Worm (Caenorhabditis elegans): ENCODE measurements around the gene srb-19.

Gene srb-19

DNA sequence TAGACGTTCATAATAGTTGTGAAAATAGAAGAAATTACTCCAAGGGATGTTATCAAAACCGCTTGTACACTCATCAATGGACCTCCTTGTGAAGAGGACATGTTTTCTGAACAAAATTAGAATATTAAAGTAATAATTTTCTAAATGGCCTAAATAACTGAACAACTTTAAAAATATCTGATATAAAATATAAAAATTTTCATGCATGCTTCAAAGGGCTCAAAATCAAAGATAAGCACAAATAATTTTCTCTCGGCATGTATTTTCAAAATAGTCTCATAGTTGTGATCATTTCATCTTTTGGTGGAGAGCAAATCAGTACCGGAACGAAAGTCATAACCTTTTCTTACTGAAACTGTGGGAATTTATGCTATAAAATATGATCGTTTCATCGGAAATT, 35.0 kb downstream of the srb-19 start, which contains the start of gene srbc-8:
Gene srbc-8, minus strand, starts transcription at position 101 of the 400 bp plus-strand sequence.
- TF ChIP-seq fkh-2 (tag; optimal IDR thresholded peaks at IDR 0.05) (no peak), mml-1 (tag; optimal IDR thresholded peaks at IDR 0.05) (no peak), ceh-28 (tag; optimal IDR thresholded peaks at IDR 0.05) (no peak), R02D3.7 (tag; optimal IDR thresholded peaks at IDR 0.05) (no peak), nhr-43 (tag; optimal IDR thresholded peaks at IDR 0.05; ENCODE audit: poor library complexity, severe bottlenecking) (no peak), fos-1 (tag; optimal IDR thresholded peaks at IDR 0.05) (no peak), nhr-237 (tag; optimal IDR thresholded peaks at IDR 0.05) (no peak), nhr-76 (tag; optimal IDR thresholded peaks at IDR 0.05) (no peak), hmg-11 (tag; optimal IDR thresholded peaks at IDR 0.05) (no peak), nhr-11 (tag; optimal IDR thresholded peaks at IDR 0.05) (no peak), aly-2 (tag; optimal IDR thresholded peaks at IDR 0.05) (no peak), elt-2 (tag; optimal IDR thresholded peaks at IDR 0.05) (no peak), skn-1 (tag; optimal IDR thresholded peaks at IDR 0.05) (no peak), egl-5 (tag; optimal IDR thresholded peaks at IDR 0.05) (no peak), ama-1 (optimal IDR thresholded peaks at IDR 0.05) (no peak)

DNA sequence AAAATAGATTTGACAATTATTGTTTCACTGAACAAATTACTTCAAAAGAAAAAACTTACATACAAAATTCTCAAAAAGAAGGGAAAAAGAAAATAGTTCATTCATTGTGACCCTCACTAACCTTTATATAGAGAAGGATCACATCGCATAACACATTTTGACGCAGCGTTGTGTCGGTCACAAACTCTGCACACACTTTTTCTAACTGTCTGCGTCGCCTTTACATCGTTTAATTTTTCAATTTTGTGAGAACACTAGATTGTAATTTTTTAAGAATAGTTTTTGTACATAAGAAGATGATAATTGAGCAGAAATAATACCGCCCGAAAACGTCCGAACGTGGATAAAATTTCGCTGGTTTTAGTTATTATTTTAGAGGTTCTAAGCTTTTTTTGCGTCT, 39.0 kb downstream of the srb-19 start, which contains the start of gene C18B10.6:
Gene C18B10.6, minus strand, starts transcription at position 101 of the 400 bp plus-strand sequence.
- TF ChIP-seq ceh-28 (tag; optimal IDR thresholded peaks at IDR 0.05) (no peak), jun-1 (tag; optimal IDR thresholded peaks at IDR 0.05) (no peak), daf-12 (tag; optimal IDR thresholded peaks at IDR 0.05) (no peak), lsy-12 (tag; optimal IDR thresholded peaks at IDR 0.05) (no peak), zag-1 (tag; optimal IDR thresholded peaks at IDR 0.05) (no peak)

DNA sequence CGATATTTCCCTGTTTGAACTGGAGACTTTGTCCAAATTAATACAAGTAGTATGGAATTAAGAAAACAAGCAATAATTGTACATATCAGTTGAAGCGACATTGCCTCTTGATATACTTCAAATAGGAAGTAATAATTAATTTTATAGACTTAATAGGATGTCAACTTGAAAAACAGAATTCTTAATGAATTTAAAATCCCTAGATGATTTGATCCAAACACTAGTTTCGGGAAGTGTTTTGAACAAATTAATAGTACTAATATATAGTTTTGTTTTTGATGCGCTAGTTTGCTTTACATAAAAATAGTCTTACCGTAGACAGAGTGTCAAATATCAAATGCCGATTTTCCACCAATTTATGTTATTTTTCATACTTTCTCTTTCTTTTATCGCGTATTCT, 41.6 kb downstream of the srb-19 start, which contains the start of gene str-190:
Gene str-190, minus strand, starts transcription at position 101 of the 400 bp plus-strand sequence.
- TF ChIP-seq pha-4 (tag; optimal IDR thresholded peaks at IDR 0.05) (no peak), ceh-28 (tag; optimal IDR thresholded peaks at IDR 0.05) (no peak), nhr-43 (tag; optimal IDR thresholded peaks at IDR 0.05; ENCODE audit: poor library complexity, severe bottlenecking) (no peak), nhr-11 (tag; optimal IDR thresholded peaks at IDR 0.05) (no peak), nhr-25 (tag; optimal IDR thresholded peaks at IDR 0.05) (no peak), fos-1 (tag; optimal IDR thresholded peaks at IDR 0.05) (no peak), eor-1 (tag; optimal IDR thresholded peaks at IDR 0.05) (no peak), mml-1 (tag; optimal IDR thresholded peaks at IDR 0.05) (no peak), lin-39 (tag; optimal IDR thresholded peaks at IDR 0.05) (no peak), snpc-4 (tag; optimal IDR thresholded peaks at IDR 0.05) (no peak), hmg-11 (tag; optimal IDR thresholded peaks at IDR 0.05) (no peak), nhr-237 (tag; optimal IDR thresholded peaks at IDR 0.05) (no peak), lsy-12 (tag; optimal IDR thresholded peaks at IDR 0.05) (no peak)

DNA sequence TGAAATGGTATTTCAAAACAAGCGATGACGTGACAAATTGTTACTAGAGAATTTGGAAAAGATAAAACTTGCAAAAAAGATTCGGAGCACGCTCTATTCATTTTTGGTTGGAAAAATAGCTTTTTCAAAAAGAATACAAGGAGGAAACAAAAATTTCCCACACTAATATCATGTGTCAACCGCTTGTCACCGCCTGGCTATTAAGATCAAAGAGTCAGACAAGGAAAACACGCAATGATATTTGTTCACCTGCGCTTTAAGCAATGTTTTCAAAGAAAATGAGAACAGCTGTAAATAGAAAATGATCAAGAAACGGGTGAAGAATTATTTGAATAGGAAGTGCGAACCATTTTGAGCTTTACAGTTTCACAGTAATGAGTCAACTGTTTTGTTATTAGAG, 43.2 kb downstream of the srb-19 start, which contains the start of gene srh-125:
Gene srh-125, minus strand, starts transcription at position 101 of the 400 bp plus-strand sequence.
- TF ChIP-seq mdl-1 (tag; optimal IDR thresholded peaks at IDR 0.05) (no peak), jun-1 (tag; optimal IDR thresholded peaks at IDR 0.05) (no peak), tbx-2 (tag; optimal IDR thresholded peaks at IDR 0.05) (no peak), nhr-67 (tag; optimal IDR thresholded peaks at IDR 0.05) (no peak), lsy-12 (tag; optimal IDR thresholded peaks at IDR 0.05) (no peak), nhr-237 (tag; optimal IDR thresholded peaks at IDR 0.05) (no peak), nfya-1 (tag; optimal IDR thresholded peaks at IDR 0.05; ENCODE audit: insufficient read depth) (no peak), daf-12 (tag; optimal IDR thresholded peaks at IDR 0.05) (no peak), ztf-4 (tag; optimal IDR thresholded peaks at IDR 0.05) (no peak), ZK546.5 (tag; optimal IDR thresholded peaks at IDR 0.05) (no peak)

DNA sequence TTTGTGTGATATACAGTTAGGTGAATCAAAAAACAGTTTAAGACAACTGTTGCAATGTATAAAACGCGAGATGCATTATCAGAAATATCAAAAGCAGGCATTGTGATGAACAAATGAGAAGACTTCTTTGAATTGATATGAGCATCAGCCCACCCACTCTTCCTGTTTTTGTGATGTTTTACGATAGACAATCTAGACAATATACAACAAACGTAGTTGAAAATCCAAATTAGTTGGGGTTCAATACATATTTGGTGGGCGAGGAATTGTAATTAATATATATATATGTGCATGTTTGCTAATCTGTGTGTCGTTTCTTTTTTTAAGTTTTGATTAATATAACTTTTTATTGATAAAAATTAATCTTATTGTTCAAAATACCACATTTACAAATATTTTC, 47.2 kb downstream of the srb-19 start, which contains the start of gene str-28:
Gene str-28, minus strand, starts transcription at position 101 of the 400 bp plus-strand sequence.
- no peak for TF ChIP-seq fkh-10 (GFP tag; optimal IDR thresholded peaks at IDR 0.05)
- no peak for TF ChIP-seq lsy-12 (tag; optimal IDR thresholded peaks at IDR 0.05)
- TF ChIP-seq unc-62 (GFP tag; optimal IDR thresholded peaks at IDR 0.05): no peak
- no peak for TF ChIP-seq ztf-11 (tag; optimal IDR thresholded peaks at IDR 0.05)
- TF ChIP-seq zag-1 (tag; optimal IDR thresholded peaks at IDR 0.05): no peak
- TF ChIP-seq nhr-11 (tag; optimal IDR thresholded peaks at IDR 0.05): no peak
- TF ChIP-seq nhr-237 (tag; optimal IDR thresholded peaks at IDR 0.05): no peak
- TF ChIP-seq nhr-67 (tag; optimal IDR thresholded peaks at IDR 0.05): no peak
